Worm (Caenorhabditis elegans): ENCODE results near the gene F21H7.5.

DNA sequence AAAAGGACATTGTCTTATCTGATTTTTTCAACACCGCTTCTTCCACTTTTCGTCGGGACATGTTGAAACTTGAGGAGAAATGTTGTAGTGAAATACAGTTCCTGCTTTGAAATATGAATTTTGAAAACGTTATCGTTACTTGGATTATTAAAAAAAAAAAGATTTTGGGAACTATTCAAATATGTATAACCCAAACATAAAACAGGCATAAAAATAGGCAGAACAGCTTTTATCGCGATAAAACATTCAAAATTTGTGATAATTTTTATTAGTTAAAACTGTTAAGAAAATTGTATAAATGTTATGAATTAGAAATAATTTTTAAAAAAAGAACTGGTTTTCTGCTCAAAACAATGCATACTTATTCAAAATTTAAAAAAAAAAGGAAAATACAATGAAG is 19.1 kb downstream of the F21H7.5 start, which contains the start of gene bgnt-1.3:
- no peak for TF ChIP-seq nhr-28 (tag; optimal IDR thresholded peaks at IDR 0.05)
- no peak for TF ChIP-seq ceh-28 (tag; optimal IDR thresholded peaks at IDR 0.05)
- no peak for TF ChIP-seq mep-1 (tag; optimal IDR thresholded peaks at IDR 0.05)
- TF ChIP-seq egl-43 (GFP tag; IDR thresholded peaks at IDR 0.05): no peak
- no peak for TF ChIP-seq lin-15B (tag; optimal IDR thresholded peaks at IDR 0.05)
- TF ChIP-seq ama-1 (optimal IDR thresholded peaks at IDR 0.05): no peak
- TF ChIP-seq nhr-42 (GFP tag; IDR thresholded peaks at IDR 0.05): no peak
